Worm (Caenorhabditis elegans): ENCODE data around the gene ZK896.4.

ZK896.4 gene

ce11 chrIV:12883190-12883589 is at the start of gene ZK896.4:
Gene ZK896.4 (minus strand): TSS chrIV:12883290.
- TF ChIP-seq nhr-80 (tag; optimal IDR thresholded peaks at IDR 0.05) (no peak), sea-2 (GFP tag; IDR thresholded peaks at IDR 0.05) (no peak), repo-1 (tag; optimal IDR thresholded peaks at IDR 0.05) (no peak), nhr-27 (tag; optimal IDR thresholded peaks at IDR 0.05) (no peak), madf-3 (GFP tag; IDR thresholded peaks at IDR 0.05) (no peak), K11D2.4 (GFP tag; IDR thresholded peaks at IDR 0.05) (no peak)

ce11 chrIV:12926639-12927038 is 43.5 kb upstream of the ZK896.4 start, which contains the start of gene srlf-5:
Gene srlf-5 (minus strand): TSS chrIV:12926739.
- TF ChIP-seq dpl-1 (GFP tag; optimal IDR thresholded peaks at IDR 0.05) (no peak), cebp-2 (GFP tag; IDR thresholded peaks at IDR 0.05) (no peak), snpc-1.1 (tag; optimal IDR thresholded peaks at IDR 0.05; ENCODE audit: insufficient read depth) (no peak), ccch-3 (GFP tag; optimal IDR thresholded peaks at IDR 0.05) (no peak), F33H1.4 (GFP tag; IDR thresholded peaks at IDR 0.05) (no peak), rpc-1 (optimal IDR thresholded peaks at IDR 0.05) (no peak), rpc-1 (tag; optimal IDR thresholded peaks at IDR 0.05) (no peak), snpc-1.3 (tag; optimal IDR thresholded peaks at IDR 0.05; ENCODE audit: insufficient read depth) (no peak), rec-8 (tag; optimal IDR thresholded peaks at IDR 0.05) (no peak), egrh-3 (GFP tag; IDR thresholded peaks at IDR 0.05) (no peak), nfyb-1 (GFP tag; IDR thresholded peaks at IDR 0.05) (no peak), egl-18 (GFP tag; IDR thresholded peaks at IDR 0.05) (no peak), ceh-91 (GFP tag; IDR thresholded peaks at IDR 0.05) (no peak), nfya-1 (tag; optimal IDR thresholded peaks at IDR 0.05; ENCODE audit: borderline replicate concordance, insufficient read depth) (no peak), hlh-12 (tag; optimal IDR thresholded peaks at IDR 0.05) (no peak)

ce11 chrIV:12924332-12924731 is 41.2 kb upstream of the ZK896.4 start, which contains the start of gene srlf-4:
Gene srlf-4 (minus strand): TSS chrIV:12924432.
- TF ChIP-seq bed-1 (GFP tag; IDR thresholded peaks at IDR 0.05) (0 out of 2 replicates have a peak, but pooled peaks have one; percentile 34), atf-7 (tag; optimal IDR thresholded peaks at IDR 0.05) (no peak)

- TF ChIP-seq nhr-80 (tag; optimal IDR thresholded peaks at IDR 0.05) (peak; percentile 32), efl-1 (GFP tag; optimal IDR thresholded peaks at IDR 0.05) (no peak)
Measured at ce11 chrIV:12921027-12921426, 37.9 kb upstream of the ZK896.4 start, which contains the start of gene C32H11.4. Gene C32H11.4 (plus strand): TSS chrIV:12921264.

- TF ChIP-seq hrde-1 (tag; optimal IDR thresholded peaks at IDR 0.05; ENCODE audit: borderline replicate concordance): no peak
- no peak for TF ChIP-seq lin-26 (GFP tag; IDR thresholded peaks at IDR 0.05)
- TF ChIP-seq aptf-2 (GFP tag; conservative IDR thresholded peaks at IDR 0.05): no peak
- no peak for TF ChIP-seq snpc-1.1 (tag; optimal IDR thresholded peaks at IDR 0.05; ENCODE audit: insufficient read depth)
- TF ChIP-seq lsy-27 (tag; optimal IDR thresholded peaks at IDR 0.05; ENCODE audit: borderline replicate concordance, insufficient read depth): no peak
- TF ChIP-seq C17E4.6 (GFP tag; IDR thresholded peaks at IDR 0.05): no peak
- TF ChIP-seq nfya-1 (tag; optimal IDR thresholded peaks at IDR 0.05; ENCODE audit: borderline replicate concordance, insufficient read depth): no peak
- no peak for TF ChIP-seq somi-1 (GFP tag; optimal IDR thresholded peaks at IDR 0.05)
- TF ChIP-seq F23B12.7 (tag; optimal IDR thresholded peaks at IDR 0.05; ENCODE audit: insufficient read depth): no peak
- TF ChIP-seq ztf-18 (tag; optimal IDR thresholded peaks at IDR 0.05): no peak
Measured at ce11 chrIV:12920553-12920952, 37.5 kb upstream of the ZK896.4 start.
